Fruit fly (Drosophila melanogaster) whole organism, embryonic: Measurements from ENCODE around the gene twe.

Source experiments
- B-H2 ChIP-seq: fragments of 200-800 bp; sonication (Bioruptor generic); optimal IDR thresholded peaks from 2 replicates; lab custom pipeline; 2018; ENCODE audit warnings: missing biosample characterization, mild to moderate bottlenecking, missing genetic modification characterization
- Bdp1 ChIP-seq: fragments of 200-800 bp; sonication (Bioruptor generic); optimal IDR thresholded peaks from 3 replicates; lab custom pipeline; 2016; ENCODE audit warnings: missing biosample characterization, missing genetic modification characterization
- CG10431 ChIP-seq: fragments of 200-800 bp; sonication (Bioruptor generic); optimal IDR thresholded peaks from 3 replicates; lab custom pipeline; 2018; ENCODE audit warnings: missing biosample characterization, mild to moderate bottlenecking, missing genetic modification characterization
- CG10979 ChIP-seq: fragments of 200-800 bp; sonication (Bioruptor generic); optimal IDR thresholded peaks from 2 replicates; lab custom pipeline; 2018; ENCODE audit warnings: missing biosample characterization, mild to moderate bottlenecking, missing genetic modification characterization, moderate library complexity
- CG11560 ChIP-seq: fragments of 200-800 bp; sonication (Bioruptor generic); IDR thresholded peaks from 3 replicates; pipeline ENCODE4 v1.3.6; 2022; ENCODE audit warnings: missing biosample characterization, missing genetic modification characterization
- CG11695 ChIP-seq: fragments of 200-800 bp; sonication (Bioruptor generic); IDR thresholded peaks from 3 replicates; pipeline ENCODE4 v1.3.6; 2022; ENCODE audit warnings: missing biosample characterization, missing genetic modification characterization
- CG13424 ChIP-seq: fragments of 200-800 bp; sonication (Bioruptor generic); optimal IDR thresholded peaks from 2 replicates; lab custom pipeline; 2019; ENCODE audit warnings: missing biosample characterization, mild to moderate bottlenecking, missing genetic modification characterization, moderate library complexity
- CG1602 ChIP-seq: fragments of 200-800 bp; sonication (Bioruptor generic); optimal IDR thresholded peaks from 3 replicates; lab custom pipeline; 2016; ENCODE audit warnings: missing biosample characterization, missing genetic modification characterization
- CG18764 ChIP-seq: fragments of 200-800 bp; sonication (Bioruptor generic); optimal IDR thresholded peaks from 3 replicates; lab custom pipeline; 2016; ENCODE audit warnings: missing biosample characterization, missing genetic modification characterization
- CG2875 ChIP-seq: fragments of 200-800 bp; sonication (Bioruptor generic); optimal IDR thresholded peaks from 2 replicates; lab custom pipeline; 2017; ENCODE audit warnings: missing biosample characterization, mild to moderate bottlenecking, missing genetic modification characterization, missing genetic modification reagents
- CG32772 ChIP-seq: fragments of 200-800 bp; sonication (Bioruptor generic); IDR thresholded peaks from 2 replicates; pipeline ENCODE4 v1.3.6; 2022; ENCODE audit warnings: missing biosample characterization, missing genetic modification characterization
- CG3847 ChIP-seq: fragments of 200-800 bp; sonication (Bioruptor generic); IDR thresholded peaks from 2 replicates; pipeline ENCODE4 v1.3.6; 2022; ENCODE audit warnings: missing biosample characterization, missing genetic modification characterization
- CG3995 ChIP-seq: fragments of 200-800 bp; sonication (Bioruptor generic); optimal IDR thresholded peaks from 3 replicates; lab custom pipeline; 2016; ENCODE audit warnings: missing biosample characterization, missing genetic modification characterization
- CG4328 ChIP-seq: fragments of 200-800 bp; sonication (Bioruptor generic); optimal IDR thresholded peaks from 3 replicates; lab custom pipeline; 2017; ENCODE audit warnings: missing biosample characterization, missing genetic modification reagents, missing genetic modification characterization
- CG4404 ChIP-seq: fragments of 200-800 bp; sonication (Bioruptor generic); IDR thresholded peaks from 2 replicates; pipeline ENCODE4 v1.3.6; 2022; ENCODE audit warnings: missing biosample characterization, missing genetic modification characterization
- CG4820 ChIP-seq: fragments of 200-800 bp; sonication (Bioruptor generic); optimal IDR thresholded peaks from 3 replicates; lab custom pipeline; 2016; ENCODE audit warnings: missing biosample characterization, missing genetic modification characterization
- CG6854 ChIP-seq: fragments of 200-800 bp; sonication (Bioruptor generic); optimal IDR thresholded peaks from 3 replicates; lab custom pipeline; 2017; ENCODE audit warnings: missing biosample characterization, mild to moderate bottlenecking, missing genetic modification characterization
- CG7839 ChIP-seq: fragments of 200-800 bp; sonication (Bioruptor generic); optimal IDR thresholded peaks from 3 replicates; lab custom pipeline; 2018; ENCODE audit warnings: missing biosample characterization, mild to moderate bottlenecking, missing genetic modification characterization, moderate library complexity
- CG8388 ChIP-seq: fragments of 200-800 bp; sonication (Bioruptor generic); optimal IDR thresholded peaks from 2 replicates; lab custom pipeline; 2019; ENCODE audit warnings: missing biosample characterization, mild to moderate bottlenecking, missing genetic modification characterization, moderate library complexity
- CrebB ChIP-seq: fragments of 200-800 bp; sonication (Bioruptor generic); optimal IDR thresholded peaks from 3 replicates; lab custom pipeline; 2018; ENCODE audit warnings: missing biosample characterization, mild to moderate bottlenecking, missing genetic modification characterization
- D ChIP-seq, 2 experiments: fragments of 200-800 bp in 1 of 2; fragments of >200 bp in 1 of 2; sonication (Bioruptor generic) in 1 of 2; optimal IDR thresholded peaks; 2 replicates in 1 of 2; 3 replicates in 1 of 2; lab custom pipeline; 2017; ENCODE audit warnings: mild to moderate bottlenecking in 1 of 2, missing biosample characterization in 1 of 2, missing genetic modification characterization in 1 of 2, missing genetic modification reagents in 1 of 2
- D19A ChIP-seq: fragments of 200-800 bp; optimal IDR thresholded peaks from 3 replicates; lab custom pipeline; 2019; ENCODE audit warnings: missing biosample characterization, mild to moderate bottlenecking, missing genetic modification characterization, moderate library complexity
- E2f2 ChIP-seq: fragments of 200-800 bp; sonication (Bioruptor generic); IDR thresholded peaks from 2 replicates; pipeline ENCODE4 v1.3.6; 2022; ENCODE audit warnings: missing biosample characterization, missing genetic modification characterization
- GATAe ChIP-seq: fragments of 200-800 bp; sonication (Bioruptor generic); conservative IDR thresholded peaks from 2 replicates; pipeline ENCODE4 v1.3.6; 2022; ENCODE audit warnings: missing biosample characterization, missing genetic modification characterization
- H2.0 ChIP-seq: fragments of 200-800 bp; sonication (Bioruptor generic); IDR thresholded peaks from 2 replicates; pipeline ENCODE4 v1.3.6; 2022; ENCODE audit warnings: missing biosample characterization, missing genetic modification characterization
- HLH3B ChIP-seq: fragments of 200-800 bp; sonication (Bioruptor generic); IDR thresholded peaks from 2 replicates; pipeline ENCODE4 v1.3.6; 2022; ENCODE audit warnings: missing biosample characterization, missing genetic modification characterization
- Meics ChIP-seq: fragments of 200-800 bp; sonication (Bioruptor generic); optimal IDR thresholded peaks from 2 replicates; lab custom pipeline; 2017; ENCODE audit warnings: missing biosample characterization, mild to moderate bottlenecking, missing genetic modification characterization
- NK7.1 ChIP-seq: fragments of 200-800 bp; sonication (Bioruptor generic); optimal IDR thresholded peaks from 3 replicates; lab custom pipeline; 2016; ENCODE audit warnings: missing biosample characterization, missing genetic modification characterization
- Ravus ChIP-seq: fragments of 200-800 bp; sonication (Bioruptor generic); IDR thresholded peaks from 2 replicates; pipeline ENCODE4 v1.3.6; 2022; ENCODE audit warnings: missing biosample characterization, missing genetic modification characterization
- Stat92E ChIP-seq, 3 experiments: fragments of >200 bp in 2 of 3; fragments of 200-800 bp in 1 of 3; sonication (Bioruptor generic) in 1 of 3; optimal IDR thresholded peaks; 2 replicates each; lab custom pipeline; 2017 to 2019; ENCODE audit warnings: missing biosample characterization in 3 of 3, missing genetic modification characterization in 3 of 3, mild to moderate bottlenecking in 1 of 3, moderate library complexity in 1 of 3
- Xbp1 ChIP-seq: fragments of 200-800 bp; sonication (Bioruptor generic); optimal IDR thresholded peaks from 3 replicates; lab custom pipeline; 2016; ENCODE audit warnings: missing biosample characterization, mild to moderate bottlenecking, missing genetic modification characterization
- YL-1 ChIP-seq: fragments of 200-800 bp; sonication (Bioruptor generic); optimal IDR thresholded peaks from 3 replicates; lab custom pipeline; 2017; ENCODE audit warnings: missing biosample characterization, mild to moderate bottlenecking, missing genetic modification characterization
- cad ChIP-seq: fragments of >200 bp; optimal IDR thresholded peaks from 2 replicates; lab custom pipeline; 2017; ENCODE audit warnings: missing biosample characterization, missing genetic modification characterization
- crc ChIP-seq: fragments of 200-800 bp; sonication (Bioruptor generic); optimal IDR thresholded peaks from 2 replicates; lab custom pipeline; 2016; ENCODE audit warnings: missing biosample characterization, missing genetic modification characterization
- dmrt99B ChIP-seq: fragments of 200-800 bp; sonication (Bioruptor generic); optimal IDR thresholded peaks from 2 replicates; lab custom pipeline; 2018; ENCODE audit warnings: missing biosample characterization, mild to moderate bottlenecking, missing genetic modification characterization, moderate library complexity
- gcm ChIP-seq: fragments of 200-800 bp; sonication (Bioruptor generic); optimal IDR thresholded peaks from 2 replicates; lab custom pipeline; 2019; ENCODE audit warnings: missing biosample characterization, mild to moderate bottlenecking, missing genetic modification characterization, moderate library complexity
- lbe ChIP-seq: fragments of 200-800 bp; sonication (Bioruptor generic); optimal IDR thresholded peaks from 2 replicates; lab custom pipeline; 2016; ENCODE audit warnings: missing biosample characterization, mild to moderate bottlenecking, missing genetic modification characterization
- lilli ChIP-seq: fragments of 200-800 bp; sonication (Bioruptor generic); optimal IDR thresholded peaks from 3 replicates; lab custom pipeline; 2016; ENCODE audit warnings: missing biosample characterization, missing genetic modification characterization
- lola ChIP-seq, 3 experiments: fragments of >200 bp in 2 of 3; fragments of 200-800 bp in 1 of 3; sonication (Bioruptor generic) in 1 of 3; optimal IDR thresholded peaks; 2 replicates each; lab custom pipeline; 2017 to 2019; ENCODE audit warnings: missing biosample characterization in 3 of 3, missing genetic modification characterization in 3 of 3, mild to moderate bottlenecking in 1 of 3, moderate library complexity in 1 of 3
- nom ChIP-seq: fragments of 200-800 bp; sonication (Bioruptor generic); optimal IDR thresholded peaks from 2 replicates; lab custom pipeline; 2017; ENCODE audit warnings: missing biosample characterization, missing genetic modification characterization, mild to moderate bottlenecking, moderate library complexity, missing genetic modification reagents
- odd ChIP-seq: fragments of 200-800 bp; sonication (Bioruptor generic); optimal IDR thresholded peaks from 2 replicates; lab custom pipeline; 2017; ENCODE audit warnings: missing biosample characterization, mild to moderate bottlenecking, missing genetic modification characterization
- prd ChIP-seq, 3 experiments: fragments of >200 bp in 2 of 3; fragments of 200-800 bp in 1 of 3; sonication (Bioruptor generic) in 1 of 3; optimal IDR thresholded peaks in 2 of 3; IDR thresholded peaks in 1 of 3; 2 replicates in 2 of 3; 3 replicates in 1 of 3; pipeline versions ENCODE4 v1.3.6 to Lab custom; 2017 to 2022; ENCODE audit warnings: missing biosample characterization in 1 of 3, missing genetic modification characterization in 1 of 3
- ssp ChIP-seq: fragments of 200-800 bp; sonication (Bioruptor generic); IDR thresholded peaks from 2 replicates; pipeline ENCODE4 v1.3.6; 2022; ENCODE audit warnings: missing biosample characterization, missing genetic modification characterization
- stc ChIP-seq: fragments of 200-800 bp; sonication (Bioruptor generic); IDR thresholded peaks from 2 replicates; pipeline ENCODE4 v1.3.6; 2022; ENCODE audit warnings: missing biosample characterization, missing genetic modification characterization
- tll ChIP-seq, 2 experiments: fragments of 200-800 bp in 1 of 2; fragments of >200 bp in 1 of 2; sonication (Bioruptor generic) in 1 of 2; optimal IDR thresholded peaks; 2 replicates each; lab custom pipeline; 2017 to 2019; ENCODE audit warnings: missing biosample characterization in 2 of 2, missing genetic modification characterization in 2 of 2, mild to moderate bottlenecking in 1 of 2, moderate library complexity in 1 of 2
- vnd ChIP-seq: fragments of 200-800 bp; sonication (Bioruptor generic); IDR thresholded peaks from 3 replicates; pipeline ENCODE4 v1.3.6; 2022; ENCODE audit warnings: missing biosample characterization, missing genetic modification characterization; ENCODE audit not compliant: partially characterized antibody

twe gene

DNA sequence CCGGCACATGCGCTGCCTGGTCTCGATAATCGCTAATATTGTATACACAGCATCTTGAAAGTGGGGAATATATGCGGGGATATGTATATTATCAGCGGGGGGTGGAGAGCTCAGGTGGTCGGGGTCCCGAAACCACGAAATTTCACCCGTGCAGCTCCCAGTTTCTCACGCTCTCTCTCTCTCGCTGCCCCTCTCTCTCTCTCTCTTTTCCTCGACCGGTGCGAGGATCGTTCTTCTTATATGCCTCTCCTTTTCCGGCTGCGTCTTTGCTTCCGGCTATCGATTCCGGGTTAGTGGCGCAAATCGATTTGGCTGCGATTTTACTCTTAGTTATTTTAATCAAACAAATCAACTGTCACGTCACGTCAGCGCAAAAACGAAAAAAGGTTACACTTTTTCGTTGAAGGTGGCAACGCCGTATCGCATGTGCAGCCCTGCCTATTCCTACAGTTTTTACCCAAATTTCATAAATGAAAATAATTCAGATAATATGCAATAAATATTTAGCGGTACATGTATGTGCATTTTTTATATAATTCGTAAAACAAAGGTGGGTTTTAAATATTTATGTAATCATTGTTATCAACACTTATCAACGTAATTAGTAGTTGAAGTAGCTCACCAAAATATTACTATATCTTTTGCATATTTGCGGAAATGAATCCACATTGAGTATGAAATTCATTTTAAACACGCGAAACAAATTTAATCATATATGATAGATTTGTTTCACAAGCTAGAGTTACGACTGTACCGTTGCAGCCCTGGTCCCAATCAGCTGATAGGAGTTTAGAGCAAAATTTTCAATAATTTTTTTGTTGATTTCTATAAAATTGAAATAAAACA lies 38.0 kb upstream of the twe start, which contains the start of the genes heix and CG17328 (continued):
- TF ChIP-seq Bdp1 (GFP tag; lab: Kevin White, UChicago) (peak; percentile 63), GATAe (GFP tag; lab: Robert Waterston, UW) (no peak), H2.0 (peak; percentile 68), Stat92E (GFP tag; optimal IDR thresholded peaks at IDR 0.05; lab: Kevin White, UChicago) (no peak), CG4820 (peak; percentile 67), D (optimal IDR thresholded peaks at IDR 0.05; lab: Kevin White, UChicago) (no peak), D (GFP tag; optimal IDR thresholded peaks at IDR 0.05; lab: Kevin White, UChicago) (peak; percentile 50), CG4328 (peak; percentile 60), CG2875 (GFP tag; lab: Kevin White, UChicago) (no peak), CG10979 (tag; lab: Kevin White, UChicago) (peak; percentile 45), vnd (GFP tag; lab: Robert Waterston, UW) (no peak), NK7.1 (GFP tag; lab: Kevin White, UChicago) (peak; percentile 30), CG10431 (GFP tag; lab: Kevin White, UChicago) (no peak), CG4404 (GFP tag; lab: Robert Waterston, UW) (peak; percentile 54), Meics (GFP tag; lab: Kevin White, UChicago) (peak; percentile 73), CG7839 (tag; lab: Kevin White, UChicago) (peak; percentile 78), cad (no peak), CrebB (tag; lab: Kevin White, UChicago) (peak; percentile 23), gcm (peak; percentile 30), CG1602 (GFP tag; lab: Kevin White, UChicago) (peak; percentile 64), CG3847 (peak; percentile 69; the same call in 1 of the 2 replicates), D19A (no peak), CG8388 (GFP tag; lab: Kevin White, UChicago) (peak; percentile 43), B-H2 (GFP tag; lab: Kevin White, UChicago) (peak; percentile 73), CG6854 (GFP tag; lab: Kevin White, UChicago) (peak; percentile 26), prd (optimal IDR thresholded peaks at IDR 0.05; lab: Kevin White, UChicago) (no peak), prd (GFP tag; IDR thresholded peaks at IDR 0.05; lab: Robert Waterston, UW) (peak; percentile 76), YL-1 (GFP tag; lab: Kevin White, UChicago) (peak; percentile 85), crc (GFP tag; lab: Kevin White, UChicago) (peak; percentile 57), HLH3B (0 out of 2 replicates have a peak, but pooled peaks have one; percentile 69), lola (GFP tag; optimal IDR thresholded peaks at IDR 0.05; lab: Kevin White, UChicago) (peak in 1 of 3 experiments; percentile 70), lilli (GFP tag; lab: Kevin White, UChicago) (peak; percentile 84), lbe (peak; percentile 7), CG13424 (tag; lab: Kevin White, UChicago) (peak; percentile 81), stc (GFP tag; lab: Robert Waterston, UW) (peak; percentile 62), CG18764 (GFP tag; lab: Kevin White, UChicago) (peak; percentile 49), E2f2 (GFP tag; lab: Robert Waterston, UW) (peak; percentile 48), ssp (GFP tag; lab: Robert Waterston, UW) (peak; percentile 43), CG11695 (GFP tag; lab: Robert Waterston, UW) (peak; percentile 62; the same call in 1 of the 3 replicates), CG3995 (GFP tag; lab: Kevin White, UChicago) (peak; percentile 61), nom (GFP tag; lab: Kevin White, UChicago) (peak; percentile 25), CG32772 (peak; percentile 81), dmrt99B (tag; lab: Kevin White, UChicago) (no peak), Ravus (GFP tag; lab: Robert Waterston, UW) (peak; percentile 3; the same call in 1 of the 2 replicates), CG11560 (no peak; the same call in 2 of the 3 replicates), tll (GFP tag; optimal IDR thresholded peaks at IDR 0.05; lab: Kevin White, UChicago) (peak in 1 of 2 experiments; percentile 50), Xbp1 (GFP tag; lab: Kevin White, UChicago) (peak; percentile 81), odd (GFP tag; lab: Kevin White, UChicago) (peak; percentile 19)
